Worm (Caenorhabditis elegans) whole organism, L2 larva: Measurements from ENCODE around the gene T14E8.2.

ENCODE experiments used
- ama-1 ChIP-seq: fragments of 150-350 bp; optimal IDR thresholded peaks from 2 replicates; lab custom pipeline; 2018; ENCODE audit warnings: inconsistent platforms
- ceh-82 ChIP-seq: fragments of 150-350 bp; optimal IDR thresholded peaks from 2 replicates; lab custom pipeline; 2014; ENCODE audit warnings: missing biosample characterization, missing genetic modification characterization
- lin-39 ChIP-seq: fragments of 150-350 bp; optimal IDR thresholded peaks from 2 replicates; lab custom pipeline; 2014; ENCODE audit warnings: missing biosample characterization, missing genetic modification reagents, missing genetic modification characterization
- ztf-4 ChIP-seq: fragments of 150-350 bp; optimal IDR thresholded peaks from 2 replicates; lab custom pipeline; 2014; ENCODE audit warnings: missing biosample characterization, missing genetic modification characterization

DNA sequence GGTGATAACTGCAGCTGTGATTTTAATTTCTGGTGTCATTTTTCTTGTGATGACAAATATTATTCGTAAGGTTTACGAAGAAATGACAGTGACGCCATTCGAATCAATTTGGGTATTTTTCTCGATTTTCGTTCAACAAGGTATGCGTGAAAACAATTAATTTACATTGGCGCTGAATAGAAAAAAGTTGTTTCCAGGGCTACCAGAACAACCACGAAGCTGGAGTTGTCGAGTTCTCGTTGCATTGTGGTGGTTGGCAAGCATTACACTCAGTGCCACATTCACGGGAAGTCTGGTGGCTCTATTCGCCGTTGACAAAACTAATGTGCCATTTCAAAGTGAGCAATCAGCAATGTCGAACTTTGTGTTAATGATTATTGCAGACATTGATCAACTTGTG is 35.1 kb upstream of the T14E8.2 start:
- TF ChIP-seq ztf-4 (tag; lab: Kevin White, UChicago) (no peak), lin-39 (tag; lab: Kevin White, UChicago) (no peak), ceh-82 (no peak), ama-1 (no peak)
